Fruit fly (Drosophila melanogaster) whole organism, embryonic: ENCODE results near the gene cpx.

Experiments used
- Aef1 ChIP-seq: fragments of 200-800 bp; sonication (Bioruptor generic); IDR thresholded peaks from 3 replicates; pipeline ENCODE4 v1.3.6; 2022; ENCODE audit warnings: missing biosample characterization, missing genetic modification characterization
- Atf6 ChIP-seq: fragments of 200-800 bp; sonication (Bioruptor generic); IDR thresholded peaks from 2 replicates; pipeline ENCODE4 v1.3.6; 2022; ENCODE audit warnings: missing biosample characterization, missing genetic modification characterization
- CG10543 ChIP-seq: fragments of 200-800 bp; sonication (Bioruptor generic); optimal IDR thresholded peaks from 3 replicates; lab custom pipeline; 2017; ENCODE audit warnings: missing biosample characterization, mild to moderate bottlenecking, missing genetic modification characterization, moderate library complexity
- CG11398 ChIP-seq: fragments of 200-800 bp; sonication (Bioruptor generic); optimal IDR thresholded peaks from 2 replicates; lab custom pipeline; 2016; ENCODE audit warnings: missing biosample characterization, missing genetic modification characterization
- CG11456 ChIP-seq: fragments of 200-800 bp; sonication (Bioruptor generic); IDR thresholded peaks from 3 replicates; pipeline ENCODE4 v1.3.6; 2022; ENCODE audit warnings: missing biosample characterization, missing genetic modification characterization
- CG13424 ChIP-seq: fragments of 200-800 bp; sonication (Bioruptor generic); optimal IDR thresholded peaks from 2 replicates; lab custom pipeline; 2019; ENCODE audit warnings: missing biosample characterization, mild to moderate bottlenecking, missing genetic modification characterization, moderate library complexity
- CG13894 ChIP-seq: fragments of 200-800 bp; sonication (Bioruptor generic); optimal IDR thresholded peaks from 3 replicates; lab custom pipeline; 2018; ENCODE audit warnings: missing biosample characterization, mild to moderate bottlenecking, missing genetic modification characterization, moderate library complexity
- CG14050 ChIP-seq: fragments of 200-800 bp; sonication (Bioruptor generic); IDR thresholded peaks from 3 replicates; pipeline ENCODE4 v1.3.6; 2022; ENCODE audit warnings: missing biosample characterization, missing genetic modification characterization
- CG14667 ChIP-seq: fragments of 200-800 bp; sonication (Bioruptor generic); IDR thresholded peaks from 2 replicates; pipeline ENCODE4 v1.3.6; 2022; ENCODE audit warnings: missing biosample characterization, missing genetic modification characterization
- CG15479 ChIP-seq: fragments of 200-800 bp; sonication (Bioruptor generic); optimal IDR thresholded peaks from 3 replicates; lab custom pipeline; 2019; ENCODE audit warnings: missing biosample characterization, mild to moderate bottlenecking, missing genetic modification characterization, moderate library complexity
- CG15601 ChIP-seq: fragments of 200-800 bp; sonication (Bioruptor generic); optimal IDR thresholded peaks from 3 replicates; lab custom pipeline; 2019; ENCODE audit warnings: missing biosample characterization, mild to moderate bottlenecking, missing genetic modification characterization, moderate library complexity
- CG17802 ChIP-seq: fragments of 200-800 bp; sonication (Bioruptor generic); optimal IDR thresholded peaks from 2 replicates; lab custom pipeline; 2018; ENCODE audit warnings: missing biosample characterization, mild to moderate bottlenecking, missing genetic modification characterization, moderate library complexity
- CG1832 ChIP-seq: fragments of 200-800 bp; sonication (Bioruptor generic); optimal IDR thresholded peaks from 2 replicates; lab custom pipeline; 2017; ENCODE audit warnings: missing biosample characterization, mild to moderate bottlenecking, missing genetic modification characterization, inconsistent platforms
- CG7357 ChIP-seq: fragments of 200-800 bp; sonication (Bioruptor generic); IDR thresholded peaks from 3 replicates; pipeline ENCODE4 v1.3.6; 2022; ENCODE audit warnings: missing biosample characterization, missing genetic modification characterization
- CG7839 ChIP-seq: fragments of 200-800 bp; sonication (Bioruptor generic); optimal IDR thresholded peaks from 3 replicates; lab custom pipeline; 2018; ENCODE audit warnings: missing biosample characterization, mild to moderate bottlenecking, missing genetic modification characterization, moderate library complexity
- Dad ChIP-seq: fragments of 200-800 bp; sonication (Bioruptor generic); optimal IDR thresholded peaks from 3 replicates; lab custom pipeline; 2016; ENCODE audit warnings: missing biosample characterization, missing genetic modification characterization
- Deaf1 ChIP-seq: fragments of 200-800 bp; optimal IDR thresholded peaks from 3 replicates; lab custom pipeline; 2019; ENCODE audit warnings: missing biosample characterization, mild to moderate bottlenecking, missing genetic modification characterization, moderate library complexity
- Gug ChIP-seq: fragments of 200-800 bp; sonication (Bioruptor generic); IDR thresholded peaks from 4 replicates; pipeline ENCODE4 v1.3.6; 2022; ENCODE audit warnings: missing biosample characterization, missing genetic modification characterization
- HLH3B ChIP-seq: fragments of 200-800 bp; sonication (Bioruptor generic); IDR thresholded peaks from 2 replicates; pipeline ENCODE4 v1.3.6; 2022; ENCODE audit warnings: missing biosample characterization, missing genetic modification characterization
- Hr78 ChIP-seq, 2 experiments: fragments of 200-800 bp in 1 of 2; fragments of >200 bp in 1 of 2; sonication (Bioruptor generic) in 1 of 2; optimal IDR thresholded peaks; 2 replicates each; lab custom pipeline; 2017 to 2019; ENCODE audit warnings: missing biosample characterization in 2 of 2, missing genetic modification characterization in 2 of 2, mild to moderate bottlenecking in 1 of 2, moderate library complexity in 1 of 2
- MTF-1 ChIP-seq: fragments of 200-800 bp; sonication (Bioruptor generic); optimal IDR thresholded peaks from 2 replicates; lab custom pipeline; 2018; ENCODE audit warnings: missing biosample characterization, mild to moderate bottlenecking, missing genetic modification characterization, borderline replicate concordance
- Mrtf ChIP-seq: fragments of 200-800 bp; sonication (Bioruptor generic); IDR thresholded peaks from 3 replicates; pipeline ENCODE4 v1.3.6; 2022; ENCODE audit warnings: missing biosample characterization, missing genetic modification characterization
- Nf-YC ChIP-seq: fragments of 200-800 bp; optimal IDR thresholded peaks from 3 replicates; lab custom pipeline; 2019; ENCODE audit warnings: missing biosample characterization, mild to moderate bottlenecking, missing genetic modification characterization, moderate library complexity
- Sox100B ChIP-seq: fragments of 200-800 bp; sonication (Bioruptor generic); optimal IDR thresholded peaks from 3 replicates; lab custom pipeline; 2018; ENCODE audit warnings: missing biosample characterization, mild to moderate bottlenecking, missing genetic modification characterization
- TFAM ChIP-seq: fragments of 200-800 bp; sonication (Bioruptor generic); optimal IDR thresholded peaks from 2 replicates; lab custom pipeline; 2017; ENCODE audit warnings: missing biosample characterization, missing genetic modification characterization, inconsistent platforms
- Xbp1 ChIP-seq: fragments of 200-800 bp; sonication (Bioruptor generic); optimal IDR thresholded peaks from 3 replicates; lab custom pipeline; 2016; ENCODE audit warnings: missing biosample characterization, mild to moderate bottlenecking, missing genetic modification characterization
- al ChIP-seq: fragments of 200-800 bp; sonication (Bioruptor generic); IDR thresholded peaks from 2 replicates; pipeline ENCODE4 v1.3.6; 2022; ENCODE audit warnings: missing biosample characterization, missing genetic modification characterization
- ato ChIP-seq: fragments of 200-800 bp; sonication (Bioruptor generic); IDR thresholded peaks from 2 replicates; pipeline ENCODE4 v1.3.6; 2022; ENCODE audit warnings: missing biosample characterization, missing genetic modification characterization; ENCODE audit not compliant: partially characterized antibody
- bab2 ChIP-seq: fragments of 200-800 bp; sonication (Bioruptor generic); optimal IDR thresholded peaks from 2 replicates; lab custom pipeline; 2016; ENCODE audit warnings: missing biosample characterization, missing genetic modification characterization
- caup ChIP-seq: fragments of 200-800 bp; sonication (Bioruptor generic); optimal IDR thresholded peaks from 3 replicates; lab custom pipeline; 2017; ENCODE audit warnings: missing biosample characterization, mild to moderate bottlenecking, missing genetic modification characterization, moderate library complexity; ENCODE audit not compliant: severe bottlenecking
- danr ChIP-seq: fragments of 200-800 bp; sonication (Bioruptor generic); IDR thresholded peaks from 2 replicates; pipeline ENCODE4 v1.3.6; 2022; ENCODE audit warnings: missing biosample characterization, missing genetic modification characterization
- gcm ChIP-seq: fragments of 200-800 bp; sonication (Bioruptor generic); optimal IDR thresholded peaks from 2 replicates; lab custom pipeline; 2019; ENCODE audit warnings: missing biosample characterization, mild to moderate bottlenecking, missing genetic modification characterization, moderate library complexity
- gcm2 ChIP-seq: fragments of 200-800 bp; sonication (Bioruptor generic); optimal IDR thresholded peaks from 2 replicates; lab custom pipeline; 2016; ENCODE audit warnings: missing biosample characterization, missing genetic modification characterization
- jumu ChIP-seq: fragments of 200-800 bp; sonication (Bioruptor generic); optimal IDR thresholded peaks from 3 replicates; lab custom pipeline; 2016; ENCODE audit warnings: missing biosample characterization, missing genetic modification characterization
- knrl ChIP-seq: fragments of 200-800 bp; sonication (Bioruptor generic); IDR thresholded peaks from 3 replicates; pipeline ENCODE4 v1.3.6; 2022; ENCODE audit warnings: missing biosample characterization, missing genetic modification characterization; ENCODE audit not compliant: partially characterized antibody
- lola ChIP-seq, 3 experiments: fragments of >200 bp in 2 of 3; fragments of 200-800 bp in 1 of 3; sonication (Bioruptor generic) in 1 of 3; optimal IDR thresholded peaks; 2 replicates each; lab custom pipeline; 2017 to 2019; ENCODE audit warnings: missing biosample characterization in 3 of 3, missing genetic modification characterization in 3 of 3, mild to moderate bottlenecking in 1 of 3, moderate library complexity in 1 of 3
- mirr ChIP-seq: fragments of 200-800 bp; sonication (Bioruptor generic); optimal IDR thresholded peaks from 3 replicates; lab custom pipeline; 2018; ENCODE audit warnings: missing biosample characterization, mild to moderate bottlenecking, missing genetic modification characterization
- nerfin-1 ChIP-seq: fragments of 200-800 bp; sonication (Bioruptor generic); optimal IDR thresholded peaks from 3 replicates; lab custom pipeline; 2019; ENCODE audit warnings: missing biosample characterization, mild to moderate bottlenecking, missing genetic modification characterization, moderate library complexity
- odd ChIP-seq: fragments of 200-800 bp; sonication (Bioruptor generic); optimal IDR thresholded peaks from 2 replicates; lab custom pipeline; 2017; ENCODE audit warnings: missing biosample characterization, mild to moderate bottlenecking, missing genetic modification characterization
- sim ChIP-seq: fragments of 200-800 bp; sonication (Bioruptor generic); IDR thresholded peaks from 2 replicates; pipeline ENCODE4 v1.3.6; 2022; ENCODE audit warnings: missing biosample characterization, missing genetic modification characterization
- sob ChIP-seq: fragments of 200-800 bp; sonication (Bioruptor generic); IDR thresholded peaks from 2 replicates; pipeline ENCODE4 v1.3.6; 2022; ENCODE audit warnings: missing biosample characterization, missing genetic modification characterization
- sqz ChIP-seq: fragments of 200-800 bp; sonication (Bioruptor generic); optimal IDR thresholded peaks from 3 replicates; lab custom pipeline; 2018; ENCODE audit warnings: missing biosample characterization, mild to moderate bottlenecking, missing genetic modification characterization
- tio ChIP-seq: fragments of 200-800 bp; sonication (Bioruptor generic); optimal IDR thresholded peaks from 2 replicates; lab custom pipeline; 2017; ENCODE audit warnings: missing biosample characterization, missing genetic modification characterization, inconsistent platforms
- tll ChIP-seq, 2 experiments: fragments of 200-800 bp in 1 of 2; fragments of >200 bp in 1 of 2; sonication (Bioruptor generic) in 1 of 2; optimal IDR thresholded peaks; 2 replicates each; lab custom pipeline; 2017 to 2019; ENCODE audit warnings: missing biosample characterization in 2 of 2, missing genetic modification characterization in 2 of 2, mild to moderate bottlenecking in 1 of 2, moderate library complexity in 1 of 2
- trh ChIP-seq: fragments of 200-800 bp; sonication (Bioruptor generic); optimal IDR thresholded peaks from 2 replicates; lab custom pipeline; 2016; ENCODE audit warnings: missing biosample characterization, missing genetic modification characterization
- zen ChIP-seq: fragments of 200-800 bp; sonication (Bioruptor generic); optimal IDR thresholded peaks from 3 replicates; lab custom pipeline; 2018; ENCODE audit warnings: missing biosample characterization, mild to moderate bottlenecking, missing genetic modification characterization, moderate library complexity

The cpx gene

dm6 chr3R:4280062-4280461 lies at the start of gene cpx (continued):
- no peak for TF ChIP-seq Nf-YC (tag; lab: Kevin White, UChicago)
- no peak for TF ChIP-seq CG15479 (GFP tag; lab: Kevin White, UChicago)
- no peak for TF ChIP-seq CG11398 (GFP tag; lab: Kevin White, UChicago)
- TF ChIP-seq Gug (GFP tag; lab: Robert Waterston, UW) = no peak
- no peak for TF ChIP-seq sqz (GFP tag; lab: Kevin White, UChicago)
- TF ChIP-seq CG13424 (tag; lab: Kevin White, UChicago) = no peak
- TF ChIP-seq CG13894 (tag; lab: Kevin White, UChicago) = peak; percentile 36
- TF ChIP-seq gcm (GFP tag; lab: Kevin White, UChicago) = peak; percentile 3
- TF ChIP-seq CG11456 (GFP tag; lab: Robert Waterston, UW) = no peak
- TF ChIP-seq Aef1 (GFP tag; lab: Robert Waterston, UW) = no peak
- TF ChIP-seq CG10543 (GFP tag; lab: Kevin White, UChicago) = peak; percentile 36
- TF ChIP-seq CG14667 (GFP tag; lab: Robert Waterston, UW) = no peak
- no peak for TF ChIP-seq odd

- TF ChIP-seq lola (GFP tag; optimal IDR thresholded peaks at IDR 0.05; lab: Kevin White, UChicago) (peak in 2 of 3 experiments; percentile 26 to 97), danr (GFP tag; lab: Robert Waterston, UW) (no peak), nerfin-1 (tag; lab: Kevin White, UChicago) (no peak), CG17802 (peak; percentile 85), CG15601 (tag; lab: Kevin White, UChicago) (no peak), Atf6 (GFP tag; lab: Robert Waterston, UW) (no peak), CG14050 (GFP tag; lab: Robert Waterston, UW) (no peak), gcm2 (GFP tag; lab: Kevin White, UChicago) (no peak), HLH3B (no peak), sim (GFP tag; lab: Robert Waterston, UW) (no peak), mirr (no peak), bab2 (no peak), Mrtf (no peak), al (GFP tag; lab: Robert Waterston, UW) (no peak), tll (GFP tag; optimal IDR thresholded peaks at IDR 0.05; lab: Kevin White, UChicago) (peak in 1 of 2 experiments; percentile 79), TFAM (GFP tag; lab: Kevin White, UChicago) (no peak), MTF-1 (GFP tag; lab: Kevin White, UChicago) (no peak), Xbp1 (GFP tag; lab: Kevin White, UChicago) (no peak), caup (no peak), Dad (GFP tag; lab: Kevin White, UChicago) (no peak), Hr78 (GFP tag; optimal IDR thresholded peaks at IDR 0.05; lab: Kevin White, UChicago) (peak in 1 of 2 experiments; percentile 44), jumu (GFP tag; lab: Kevin White, UChicago) (no peak), sob (GFP tag; lab: Robert Waterston, UW) (no peak), knrl (GFP tag; lab: Robert Waterston, UW) (peak; percentile 49; the same call in 2 of the 3 replicates), Deaf1 (no peak), tio (peak; percentile 47), CG7357 (GFP tag; lab: Robert Waterston, UW) (peak; percentile 90), ato (0 out of 2 replicates have a peak, but pooled peaks have one; percentile 56), zen (tag; lab: Kevin White, UChicago) (no peak), Sox100B (GFP tag; lab: Kevin White, UChicago) (no peak), CG7839 (peak; percentile 7), CG1832 (GFP tag; lab: Kevin White, UChicago) (no peak), trh (no peak)
Measured at dm6 chr3R:4232139-4233017, 47.6 kb upstream of the cpx start, which contains the start of gene CG14641. TSS of gene CG14641 (minus strand) at chr3R:4232342.
